Fruit fly (Drosophila melanogaster) whole organism, wandering third instar larva: Measurements from ENCODE around the gene CG13047.

Experiments
- Abd-B ChIP-seq: fragments of >200 bp; optimal IDR thresholded peaks from 2 replicates; lab custom pipeline; 2017; ENCODE audit warnings: missing biosample characterization, missing genetic modification characterization
- CG32264 ChIP-seq: fragments of 200-800 bp; sonication (Bioruptor generic); optimal IDR thresholded peaks from 2 replicates; lab custom pipeline; 2016; ENCODE audit warnings: missing biosample characterization, missing genetic modification characterization
- CrebA ChIP-seq: fragments of 200-800 bp; sonication (Bioruptor generic); optimal IDR thresholded peaks from 2 replicates; lab custom pipeline; 2016; ENCODE audit warnings: missing biosample characterization, mild to moderate bottlenecking, missing genetic modification characterization, borderline replicate concordance
- Dfd ChIP-seq: fragments of >200 bp; optimal IDR thresholded peaks from 2 replicates; lab custom pipeline; 2017; ENCODE audit warnings: missing biosample characterization, missing genetic modification characterization
- Dif ChIP-seq: fragments of 200-275, 200-300 bp; sonication (Bioruptor generic); optimal IDR thresholded peaks from 2 replicates; lab custom pipeline; 2018; ENCODE audit warnings: missing biosample characterization, missing genetic modification characterization; ENCODE audit not compliant: partially characterized antibody
- GATAd ChIP-seq: sonication (Bioruptor generic); optimal IDR thresholded peaks from 2 replicates; lab custom pipeline; 2016; ENCODE audit warnings: missing biosample characterization, missing genetic modification characterization
- HLH106 ChIP-seq: fragments of 200-800 bp; optimal IDR thresholded peaks from 3 replicates; lab custom pipeline; 2019; ENCODE audit warnings: missing biosample characterization, mild to moderate bottlenecking, missing genetic modification characterization, moderate library complexity
- Hnf4 ChIP-seq: fragments of 200-800 bp; sonication (Bioruptor generic); optimal IDR thresholded peaks from 2 replicates; lab custom pipeline; 2016; ENCODE audit warnings: missing biosample characterization, mild to moderate bottlenecking, missing genetic modification characterization
- Hr78 ChIP-seq: fragments of >200 bp; optimal IDR thresholded peaks from 2 replicates; lab custom pipeline; 2017; ENCODE audit warnings: missing biosample characterization, missing genetic modification characterization
- Hr83 ChIP-seq: fragments of 200-300 bp; sonication (Bioruptor generic); optimal IDR thresholded peaks from 2 replicates; lab custom pipeline; 2016; ENCODE audit warnings: missing biosample characterization, mild to moderate bottlenecking, missing genetic modification characterization, moderate library complexity; ENCODE audit not compliant: poor library complexity, severe bottlenecking
- Jra ChIP-seq: sonication (Bioruptor generic); optimal IDR thresholded peaks from 2 replicates; lab custom pipeline; 2016; ENCODE audit warnings: missing biosample characterization, missing genetic modification characterization
- Mio ChIP-seq: sonication (Bioruptor generic); optimal IDR thresholded peaks from 2 replicates; lab custom pipeline; 2016; ENCODE audit warnings: missing biosample characterization, missing genetic modification characterization
- Myc ChIP-seq: fragments of >200 bp; optimal IDR thresholded peaks from 2 replicates; lab custom pipeline; 2017
- N ChIP-seq: fragments of >200 bp; optimal IDR thresholded peaks from 2 replicates; lab custom pipeline; 2018; ENCODE audit warnings: missing biosample characterization, missing external identifiers, missing genetic modification characterization
- OdsH ChIP-seq: fragments of 200-800 bp; sonication (Bioruptor generic); optimal IDR thresholded peaks from 2 replicates; lab custom pipeline; 2016; ENCODE audit warnings: missing biosample characterization, mild to moderate bottlenecking, missing genetic modification characterization
- Rel ChIP-seq, 2 experiments: fragments of 200-800 bp; sonication (Bioruptor generic) in 1 of 2; optimal IDR thresholded peaks; 2 replicates in 1 of 2; 3 replicates in 1 of 2; lab custom pipeline; 2016 to 2019; ENCODE audit warnings: mild to moderate bottlenecking in 2 of 2, missing biosample characterization in 2 of 2, missing genetic modification characterization in 2 of 2, moderate library complexity in 1 of 2
- Vsx2 ChIP-seq: fragments of 200-300, 225-300 bp; sonication (Bioruptor generic); optimal IDR thresholded peaks from 2 replicates; lab custom pipeline; 2018; ENCODE audit warnings: missing biosample characterization, missing genetic modification characterization; ENCODE audit not compliant: partially characterized antibody
- br ChIP-seq: fragments of 200-800 bp; sonication (Bioruptor generic); optimal IDR thresholded peaks from 2 replicates; lab custom pipeline; 2016; ENCODE audit warnings: missing biosample characterization, missing genetic modification characterization
- brk ChIP-seq: fragments of 200-800 bp; sonication (Bioruptor generic); optimal IDR thresholded peaks from 2 replicates; lab custom pipeline; 2016; ENCODE audit warnings: missing biosample characterization, mild to moderate bottlenecking, missing genetic modification characterization
- dsf ChIP-seq: sonication (Bioruptor generic); optimal IDR thresholded peaks from 2 replicates; lab custom pipeline; 2016; ENCODE audit warnings: missing biosample characterization, missing genetic modification characterization, borderline replicate concordance
- ey ChIP-seq: fragments of 200-800 bp; sonication (Bioruptor generic); optimal IDR thresholded peaks from 2 replicates; lab custom pipeline; 2016; ENCODE audit warnings: missing biosample characterization, missing genetic modification characterization
- foxo ChIP-seq, 2 experiments: fragments of 200-800 bp; sonication (Bioruptor generic); optimal IDR thresholded peaks; 2 replicates in 1 of 2; 3 replicates in 1 of 2; lab custom pipeline; 2016 to 2017; ENCODE audit warnings: missing biosample characterization in 2 of 2, missing genetic modification characterization in 2 of 2
- fru ChIP-seq: fragments of 200-800 bp; sonication (Bioruptor generic); optimal IDR thresholded peaks from 3 replicates; lab custom pipeline; 2016; ENCODE audit warnings: missing biosample characterization, mild to moderate bottlenecking, missing genetic modification characterization
- jim ChIP-seq: fragments of 175-275, 200-325 bp; sonication (Bioruptor generic); optimal IDR thresholded peaks from 2 replicates; lab custom pipeline; 2016; ENCODE audit warnings: missing biosample characterization, mild to moderate bottlenecking, missing genetic modification characterization
- lola ChIP-seq: fragments of >200 bp; optimal IDR thresholded peaks from 2 replicates; lab custom pipeline; 2017; ENCODE audit warnings: missing biosample characterization, missing genetic modification characterization
- pan ChIP-seq: fragments of >200 bp; optimal IDR thresholded peaks from 2 replicates; lab custom pipeline; 2017
- psq ChIP-seq: fragments of 200-800 bp; sonication (Bioruptor generic); optimal IDR thresholded peaks from 3 replicates; lab custom pipeline; 2017; ENCODE audit warnings: missing biosample characterization, mild to moderate bottlenecking, missing genetic modification characterization, moderate library complexity
- rgr ChIP-seq: fragments of 200-800 bp; sonication (Bioruptor generic); optimal IDR thresholded peaks from 3 replicates; lab custom pipeline; 2016; ENCODE audit warnings: missing biosample characterization, mild to moderate bottlenecking, missing genetic modification characterization
- sage ChIP-seq: fragments of 200-800 bp; sonication (Bioruptor generic); optimal IDR thresholded peaks from 2 replicates; lab custom pipeline; 2016; ENCODE audit warnings: missing biosample characterization, mild to moderate bottlenecking, missing genetic modification characterization
- sv ChIP-seq: fragments of 200-800 bp; sonication (Bioruptor generic); optimal IDR thresholded peaks from 3 replicates; lab custom pipeline; 2016; ENCODE audit warnings: missing biosample characterization, missing genetic modification characterization
- tai ChIP-seq: sonication (Bioruptor generic); optimal IDR thresholded peaks from 2 replicates; lab custom pipeline; 2016; ENCODE audit warnings: missing biosample characterization, missing genetic modification characterization
- usp ChIP-seq: fragments of >200 bp; optimal IDR thresholded peaks from 2 replicates; lab custom pipeline; 2017; ENCODE audit warnings: missing biosample characterization, missing genetic modification characterization
- woc ChIP-seq: sonication (Bioruptor generic); optimal IDR thresholded peaks from 2 replicates; lab custom pipeline; 2016; ENCODE audit warnings: missing biosample characterization, mild to moderate bottlenecking, missing genetic modification characterization

Gene CG13047

DNA sequence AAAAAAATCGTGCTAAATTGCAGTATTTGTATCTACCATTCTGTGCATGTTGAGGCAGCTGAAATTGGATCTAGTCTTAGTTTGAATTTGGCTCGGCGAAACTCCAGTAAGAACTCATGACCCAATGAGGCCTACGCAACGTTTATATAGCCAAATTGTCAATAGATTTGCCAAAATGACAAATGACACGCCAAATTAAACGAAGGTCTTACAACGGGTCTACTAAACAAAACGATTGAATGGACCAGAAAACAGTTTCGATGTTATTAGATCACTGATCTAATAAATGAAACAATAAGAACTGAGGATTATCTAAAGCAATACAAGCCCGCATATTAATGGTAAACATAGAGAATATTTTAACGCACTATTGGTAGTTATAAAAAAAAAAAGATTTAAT lies 36.0 kb upstream of the CG13047 start, which contains the start of gene CG42718:
Gene CG42718 (minus strand): TSS at position 101 of the 400 bp plus-strand sequence.
- TF ChIP-seq CG32264 (GFP tag; lab: Kevin White, UChicago) = no peak
- no peak for TF ChIP-seq Myc (lab: Kevin White, UChicago)
- no peak for TF ChIP-seq Hr78 (GFP tag; lab: Kevin White, UChicago)
- no peak for TF ChIP-seq ey (GFP tag; lab: Kevin White, UChicago)
- TF ChIP-seq Mio = no peak
- no peak for TF ChIP-seq dsf (GFP tag; lab: Kevin White, UChicago)
- TF ChIP-seq rgr (GFP tag; lab: Kevin White, UChicago) = no peak
- TF ChIP-seq Rel (GFP tag; optimal IDR thresholded peaks at IDR 0.05; lab: Kevin White, UChicago) = no peak
- no peak for TF ChIP-seq Rel (tag; optimal IDR thresholded peaks at IDR 0.05; lab: Kevin White, UChicago)
- no peak for TF ChIP-seq Abd-B (GFP tag; lab: Kevin White, UChicago)
- no peak for TF ChIP-seq Dfd (GFP tag; lab: Kevin White, UChicago)
- no peak for TF ChIP-seq Jra (GFP tag; lab: Kevin White, UChicago)
- TF ChIP-seq br (GFP tag; lab: Kevin White, UChicago) = no peak
- TF ChIP-seq brk (GFP tag; lab: Kevin White, UChicago) = no peak
- no peak for TF ChIP-seq jim
- no peak for TF ChIP-seq psq (GFP tag; lab: Kevin White, UChicago)
- TF ChIP-seq, all 38 proteins: peak for 0

DNA sequence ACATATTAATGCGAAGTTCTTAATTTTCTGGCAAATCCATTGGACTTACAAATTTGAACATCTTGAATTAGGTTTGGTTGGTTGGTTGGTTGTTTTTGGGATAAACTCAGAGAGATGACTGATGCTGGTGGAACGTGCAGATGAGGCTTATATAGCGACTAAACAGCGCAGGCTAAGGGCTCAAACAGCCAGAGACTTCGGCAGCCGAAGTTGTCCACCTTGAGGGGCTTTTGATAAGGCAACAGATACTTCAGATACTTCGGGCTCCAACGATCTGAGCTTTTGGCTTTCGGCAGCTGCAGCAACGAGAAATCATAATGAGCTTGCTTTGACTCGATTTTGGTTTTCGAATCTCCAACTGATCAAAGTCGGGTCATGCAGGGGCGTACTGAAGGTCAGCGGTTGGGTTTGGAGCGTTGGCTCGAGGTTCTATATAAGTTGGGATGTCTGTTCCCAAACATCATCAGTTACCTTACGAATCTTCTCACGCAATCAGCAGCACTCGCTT lies 34.3 kb upstream of the CG13047 start, which contains the start of the genes CG13041 and CG13060:
Gene CG13041 (minus strand): TSS at position 128 of the 508 bp plus-strand sequence.
Gene CG13060 (plus strand): TSS at position 458 of the 508 bp plus-strand sequence.
- TF ChIP-seq Hr78 (GFP tag; lab: Kevin White, UChicago) (no peak), woc (GFP tag; lab: Kevin White, UChicago) (no peak), jim (no peak), CrebA (no peak)

DNA sequence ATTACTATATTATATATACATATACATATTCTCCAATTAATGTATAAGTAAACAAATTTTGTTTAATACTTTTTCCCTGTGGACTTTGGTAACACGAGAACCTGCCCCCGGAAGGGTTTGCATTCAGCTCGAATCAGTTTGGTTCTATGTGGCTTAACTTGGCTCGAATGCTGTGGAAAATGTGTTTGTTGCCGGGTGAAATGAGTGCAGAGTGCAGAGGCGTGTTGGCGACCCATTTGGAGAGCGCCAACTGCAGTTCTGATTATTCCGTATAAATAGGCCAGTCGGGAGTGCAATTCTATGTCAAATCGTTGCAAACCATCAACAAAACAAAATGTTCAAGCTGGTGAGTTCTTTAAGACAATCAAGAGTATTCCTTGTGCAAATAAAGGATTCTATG lies 32.5 kb upstream of the CG13047 start, which contains the start of gene Nplp3:
Gene Nplp3 (plus strand): TSS at position 301 of the 400 bp plus-strand sequence.
- no peak for TF ChIP-seq rgr (GFP tag; lab: Kevin White, UChicago)
- TF ChIP-seq Vsx2 (GFP tag; lab: Kevin White, UChicago) = no peak
- TF ChIP-seq usp (GFP tag; lab: Kevin White, UChicago) = no peak
- no peak for TF ChIP-seq Hnf4 (GFP tag; lab: Kevin White, UChicago)
- TF ChIP-seq HLH106 (tag; lab: Kevin White, UChicago) = no peak
- TF ChIP-seq CrebA = no peak
- TF ChIP-seq lola (GFP tag; lab: Kevin White, UChicago) = no peak
- no peak for TF ChIP-seq br (GFP tag; lab: Kevin White, UChicago)
- TF ChIP-seq N (GFP tag; lab: Kevin White, UChicago) = no peak
- no peak for TF ChIP-seq Mio

DNA sequence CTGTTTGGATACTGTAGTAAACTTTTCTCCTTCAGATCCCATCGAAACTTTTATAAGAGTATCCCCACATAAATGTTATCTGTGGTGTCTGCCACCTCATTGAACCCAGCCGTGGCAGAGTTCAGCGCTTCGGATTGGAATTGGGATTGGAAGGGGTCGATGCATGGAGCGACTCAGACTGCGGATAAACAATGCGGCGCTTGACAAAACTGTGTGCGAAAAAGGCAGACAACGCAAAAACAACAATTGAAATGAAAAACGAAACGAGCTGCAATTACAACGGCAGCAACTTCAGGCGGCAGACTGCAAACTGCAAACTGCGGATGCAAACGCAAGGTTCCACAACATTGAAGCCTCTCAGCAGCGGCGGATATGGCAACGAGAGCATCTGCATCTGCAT lies 28.8 kb upstream of the CG13047 start, which contains the start of gene CG13062:
Gene CG13062 (plus strand): TSS at position 301 of the 400 bp plus-strand sequence.
- TF ChIP-seq GATAd (no peak), OdsH (GFP tag; lab: Kevin White, UChicago) (no peak), CrebA (no peak), br (GFP tag; lab: Kevin White, UChicago) (no peak), sage (GFP tag; lab: Kevin White, UChicago) (no peak), Hnf4 (GFP tag; lab: Kevin White, UChicago) (no peak), usp (GFP tag; lab: Kevin White, UChicago) (no peak), brk (GFP tag; lab: Kevin White, UChicago) (no peak), lola (GFP tag; lab: Kevin White, UChicago) (no peak)

DNA sequence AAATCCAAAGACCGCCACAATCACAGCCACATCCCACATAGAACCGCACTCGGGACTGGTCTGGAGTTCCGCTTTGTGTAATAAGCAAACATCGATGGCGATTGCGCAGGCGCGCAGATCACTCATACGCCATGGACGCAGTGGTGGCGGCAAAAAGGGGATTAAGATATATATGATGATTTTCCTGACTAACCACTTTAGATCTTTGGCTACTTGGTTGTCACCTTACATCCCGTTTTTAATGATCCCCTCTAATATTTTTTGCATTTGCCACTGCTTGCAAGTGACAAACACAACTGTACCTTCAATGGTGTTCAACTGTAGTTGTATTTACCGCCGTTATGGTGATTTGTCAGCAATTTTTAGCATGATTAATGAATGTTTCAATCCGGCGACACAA lies 24.8 kb upstream of the CG13047 start:
- TF ChIP-seq jim (no peak), Dif (GFP tag; lab: Kevin White, UChicago) (no peak), ey (GFP tag; lab: Kevin White, UChicago) (peak; percentile 32), sv (GFP tag; lab: Kevin White, UChicago) (no peak), br (GFP tag; lab: Kevin White, UChicago) (peak; percentile 17), pan (lab: Kevin White, UChicago) (no peak), Hr83 (GFP tag; lab: Kevin White, UChicago) (no peak), Dfd (GFP tag; lab: Kevin White, UChicago) (no peak), CrebA (no peak), fru (no peak), OdsH (GFP tag; lab: Kevin White, UChicago) (no peak), woc (GFP tag; lab: Kevin White, UChicago) (no peak), brk (GFP tag; lab: Kevin White, UChicago) (no peak), tai (GFP tag; lab: Kevin White, UChicago) (no peak), Vsx2 (GFP tag; lab: Kevin White, UChicago) (no peak), foxo (GFP tag; optimal IDR thresholded peaks at IDR 0.05; lab: Kevin White, UChicago) (peak in 1 of 2 experiments; percentile 55), Myc (lab: Kevin White, UChicago) (no peak), Jra (GFP tag; lab: Kevin White, UChicago) (no peak)
